Worm (Caenorhabditis elegans) whole organism, L1 larva: ENCODE results near the gene slc-28.1.

Experiments
- elt-2 ChIP-seq: sonication (generic microtip); optimal IDR thresholded peaks from 2 replicates; lab custom pipeline; 2016; ENCODE audit warnings: missing genetic modification characterization, mild to moderate bottlenecking, inconsistent platforms, missing compliant biosample characterization, missing genetic modification reagents
- fkh-10 ChIP-seq: sonication (generic microtip); optimal IDR thresholded peaks from 2 replicates; lab custom pipeline; 2017; ENCODE audit warnings: missing biosample characterization, missing genetic modification reagents, missing genetic modification characterization
- nhr-11 ChIP-seq: fragments of 150-350 bp; optimal IDR thresholded peaks from 2 replicates; lab custom pipeline; 2014; ENCODE audit warnings: missing biosample characterization, missing genetic modification characterization
- nhr-12 ChIP-seq: sonication (generic microtip); optimal IDR thresholded peaks from 2 replicates; lab custom pipeline; 2017; ENCODE audit warnings: missing biosample characterization, missing genetic modification characterization
- pqm-1 ChIP-seq: sonication (generic microtip); optimal IDR thresholded peaks from 3 replicates; lab custom pipeline; 2017; ENCODE audit warnings: missing biosample characterization, missing genetic modification characterization
- snpc-4 ChIP-seq: fragments of 150-350 bp; optimal IDR thresholded peaks from 2 replicates; lab custom pipeline; 2014; ENCODE audit warnings: missing biosample characterization, missing genetic modification characterization
- unc-62 ChIP-seq: fragments of 150-350 bp; optimal IDR thresholded peaks from 2 replicates; lab custom pipeline; 2014; ENCODE audit warnings: missing biosample characterization, missing genetic modification reagents, missing genetic modification characterization
- ztf-11 ChIP-seq, 2 experiments: sonication (generic microtip); optimal IDR thresholded peaks; 2 replicates each; lab custom pipeline; 2016 to 2017; ENCODE audit warnings: missing genetic modification characterization in 2 of 2, missing biosample characterization in 1 of 2, missing compliant biosample characterization in 1 of 2

- TF ChIP-seq ztf-11 (tag; optimal IDR thresholded peaks at IDR 0.05; lab: Kevin White, UChicago) (no peak), nhr-12 (no peak), unc-62 (GFP tag; lab: Kevin White, UChicago) (no peak), elt-2 (tag; lab: Kevin White, UChicago) (no peak), fkh-10 (GFP tag; lab: Kevin White, UChicago) (no peak), pqm-1 (no peak), snpc-4 (tag; lab: Kevin White, UChicago) (no peak), nhr-11 (no peak)
Measured at ce11 chrV:3463514-3463913, at the start of gene slc-28.1.
